Worm (Caenorhabditis elegans): Measurements from ENCODE around the gene W07G1.1.

The W07G1.1 gene

DNA sequence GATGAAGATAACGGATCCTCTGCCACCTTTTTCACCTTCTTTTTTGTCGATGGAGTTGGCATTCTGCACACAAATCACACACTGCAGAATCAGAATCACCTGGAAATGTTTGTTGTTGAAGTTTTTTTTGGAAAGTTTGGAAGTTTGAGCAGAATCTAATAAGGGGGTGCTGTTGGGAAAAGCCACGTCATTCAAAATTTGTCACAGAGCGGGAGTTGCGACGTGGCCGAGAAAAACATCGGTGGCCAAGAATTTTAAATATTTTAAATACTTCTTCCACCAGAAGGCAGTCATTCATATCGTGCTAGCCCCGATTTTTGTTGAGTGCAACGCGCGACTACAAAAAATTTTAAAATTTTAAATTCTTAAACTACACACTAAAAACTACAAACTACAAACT lies 22.9 kb upstream of the W07G1.1 start, which contains the start of gene rpi-1:
Gene rpi-1, minus strand, starts transcription at position 101 of the 400 bp plus-strand sequence.
- TF ChIP-seq efl-3 (GFP tag; optimal IDR thresholded peaks at IDR 0.05): no peak
- TF ChIP-seq ces-1 (GFP tag; optimal IDR thresholded peaks at IDR 0.05): no peak
- TF ChIP-seq nhr-20 (tag; optimal IDR thresholded peaks at IDR 0.05): no peak
- TF ChIP-seq C04F5.9 (tag; optimal IDR thresholded peaks at IDR 0.05): no peak
- TF ChIP-seq lsy-2 (tag; optimal IDR thresholded peaks at IDR 0.05): no peak
- no peak for TF ChIP-seq dpl-1 (GFP tag; optimal IDR thresholded peaks at IDR 0.05)

DNA sequence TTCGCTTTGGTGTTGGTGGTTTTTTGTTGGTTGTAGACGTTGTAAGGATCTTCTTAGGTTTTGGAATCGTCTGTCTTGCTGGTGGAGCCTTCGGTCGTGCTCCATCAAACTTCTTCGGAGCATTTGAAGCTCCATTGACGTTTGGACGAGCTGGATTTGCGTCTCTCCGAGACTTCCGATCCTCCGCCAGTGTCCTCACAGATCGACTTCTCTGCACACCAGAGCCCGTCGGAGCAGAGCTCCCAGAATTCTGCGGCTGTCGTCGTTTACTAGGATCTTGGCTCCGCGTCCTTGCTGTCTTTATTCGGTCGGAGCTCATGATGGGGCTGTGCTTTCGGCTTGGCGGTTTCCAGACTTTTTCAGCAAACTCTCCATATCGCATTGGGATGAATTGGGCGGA lies 22.1 kb upstream of the W07G1.1 start:
- no peak for TF ChIP-seq fkh-10 (GFP tag; optimal IDR thresholded peaks at IDR 0.05)
- TF ChIP-seq sptf-1 (tag; optimal IDR thresholded peaks at IDR 0.05): no peak
- peak; percentile 14 for TF ChIP-seq nhr-85 (tag)
- no peak for TF ChIP-seq C34B4.2 (tag; optimal IDR thresholded peaks at IDR 0.05)
- TF ChIP-seq elt-3 (tag; optimal IDR thresholded peaks at IDR 0.05): no peak
- TF ChIP-seq egl-27 (tag; optimal IDR thresholded peaks at IDR 0.05): no peak
- TF ChIP-seq unc-86 (tag; optimal IDR thresholded peaks at IDR 0.05): no peak

DNA sequence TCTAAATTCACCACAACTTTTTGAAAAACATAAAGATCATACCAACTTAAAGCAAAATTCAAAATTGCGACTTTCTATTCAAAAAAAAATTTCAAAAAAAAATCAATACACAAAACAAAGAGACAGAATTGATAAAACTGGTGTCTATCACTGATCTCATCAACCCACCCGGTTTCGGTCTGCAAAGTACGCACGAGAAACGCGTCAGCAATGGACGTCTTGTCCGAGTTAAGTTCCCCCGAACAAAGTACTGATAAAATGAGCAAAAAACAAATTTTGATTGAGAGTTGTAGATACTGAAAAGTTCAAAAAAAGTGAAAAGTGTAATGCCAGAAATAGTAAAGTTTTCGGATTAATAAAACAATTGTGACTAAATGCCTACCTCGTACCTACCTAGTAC lies 18.9 kb upstream of the W07G1.1 start:
- TF ChIP-seq ceh-88 (GFP tag; IDR thresholded peaks at IDR 0.05) (no peak), mab-9 (GFP tag; IDR thresholded peaks at IDR 0.05) (no peak), lin-13 (GFP tag; optimal IDR thresholded peaks at IDR 0.05) (no peak), fkh-8 (tag; optimal IDR thresholded peaks at IDR 0.05) (no peak), lin-14 (GFP tag; optimal IDR thresholded peaks at IDR 0.05) (peak; percentile 23), unc-130 (tag; optimal IDR thresholded peaks at IDR 0.05) (no peak), nhr-90 (tag; optimal IDR thresholded peaks at IDR 0.05; ENCODE audit: poor library complexity) (no peak), ceh-63 (GFP tag; optimal IDR thresholded peaks at IDR 0.05) (no peak), C04F5.9 (tag; optimal IDR thresholded peaks at IDR 0.05) (no peak), snpc-4 (tag; optimal IDR thresholded peaks at IDR 0.05) (no peak), nhr-28 (tag; optimal IDR thresholded peaks at IDR 0.05) (no peak), pqm-1 (tag; optimal IDR thresholded peaks at IDR 0.05) (no peak), fos-1 (tag; optimal IDR thresholded peaks at IDR 0.05) (no peak), unc-30 (tag; optimal IDR thresholded peaks at IDR 0.05) (no peak), dsc-1 (tag; optimal IDR thresholded peaks at IDR 0.05) (no peak), nhr-20 (tag; optimal IDR thresholded peaks at IDR 0.05) (no peak), mef-2 (tag; optimal IDR thresholded peaks at IDR 0.05) (no peak), nhr-77 (tag; optimal IDR thresholded peaks at IDR 0.05) (no peak), lin-15B (tag; optimal IDR thresholded peaks at IDR 0.05) (no peak), ceh-8 (GFP tag; optimal IDR thresholded peaks at IDR 0.05) (no peak), pag-3 (tag; optimal IDR thresholded peaks at IDR 0.05; ENCODE audit: borderline replicate concordance, insufficient read depth) (no peak), nhr-47 (tag; optimal IDR thresholded peaks at IDR 0.05) (no peak), vab-15 (tag; optimal IDR thresholded peaks at IDR 0.05) (no peak), ceh-90 (tag; optimal IDR thresholded peaks at IDR 0.05) (no peak), lin-35 (GFP tag; optimal IDR thresholded peaks at IDR 0.05) (peak in 1 of 2 experiments; percentile 44), nhr-85 (tag) (peak; percentile 23), dpl-1 (GFP tag; optimal IDR thresholded peaks at IDR 0.05) (peak in 1 of 3 experiments; percentile 38), lsy-2 (tag; optimal IDR thresholded peaks at IDR 0.05) (peak; percentile 5 to 22), nhr-19 (GFP tag; conservative IDR thresholded peaks at IDR 0.05) (no peak), rnt-1 (tag; optimal IDR thresholded peaks at IDR 0.05) (no peak), lir-3 (tag; optimal IDR thresholded peaks at IDR 0.05; ENCODE audit: poor library complexity) (no peak), skn-1 (tag; optimal IDR thresholded peaks at IDR 0.05) (no peak), elt-2 (tag; optimal IDR thresholded peaks at IDR 0.05) (peak; percentile 36), zag-1 (tag; optimal IDR thresholded peaks at IDR 0.05) (no peak), sptf-1 (tag; optimal IDR thresholded peaks at IDR 0.05) (no peak), unc-86 (tag; optimal IDR thresholded peaks at IDR 0.05) (no peak), nhr-11 (tag; optimal IDR thresholded peaks at IDR 0.05) (no peak), nhr-237 (tag; optimal IDR thresholded peaks at IDR 0.05) (no peak), sup-37 (GFP tag; optimal IDR thresholded peaks at IDR 0.05) (no peak), blmp-1 (tag; optimal IDR thresholded peaks at IDR 0.05) (no peak), aly-2 (tag; optimal IDR thresholded peaks at IDR 0.05) (no peak), pax-3 (tag; optimal IDR thresholded peaks at IDR 0.05) (no peak), mep-1 (tag; optimal IDR thresholded peaks at IDR 0.05) (no peak)

Data from whole organism, L1 larva.